Worm (Caenorhabditis elegans): ENCODE measurements around the gene ZK228.4.

DNA sequence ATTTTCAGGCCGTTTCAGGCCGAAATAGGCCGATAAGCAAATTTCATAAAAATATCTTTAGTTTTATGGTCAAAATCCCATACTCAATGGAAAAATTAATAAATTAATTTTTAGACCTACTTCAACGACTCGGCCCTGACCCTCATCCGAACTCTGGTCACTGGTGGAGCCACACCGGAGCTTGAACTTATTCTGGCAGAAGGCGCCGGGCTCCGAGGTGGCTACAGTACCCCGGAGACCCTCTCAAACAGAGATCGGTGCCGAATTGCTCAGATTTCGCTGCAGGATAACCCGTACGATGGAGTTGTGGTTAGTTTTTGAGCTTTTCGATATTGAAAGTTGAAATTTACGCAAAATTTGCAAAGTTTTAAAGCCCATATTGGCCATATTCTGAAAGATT lies 44.2 kb downstream of the ZK228.4 start:
- TF ChIP-seq pqm-1 (tag; optimal IDR thresholded peaks at IDR 0.05) (no peak), ceh-19 (GFP tag; optimal IDR thresholded peaks at IDR 0.05) (no peak), C38D4.7 (GFP tag; optimal IDR thresholded peaks at IDR 0.05) (no peak), ama-1 (optimal IDR thresholded peaks at IDR 0.05) (no peak), tbx-7 (tag; optimal IDR thresholded peaks at IDR 0.05) (no peak), ets-4 (tag; optimal IDR thresholded peaks at IDR 0.05) (no peak), pha-4 (tag; optimal IDR thresholded peaks at IDR 0.05) (no peak), elt-2 (tag; optimal IDR thresholded peaks at IDR 0.05) (no peak), ceh-9 (tag; optimal IDR thresholded peaks at IDR 0.05) (no peak), unc-3 (GFP tag; conservative IDR thresholded peaks at IDR 0.05) (no peak), unc-3 (tag; optimal IDR thresholded peaks at IDR 0.05) (no peak), ttx-3 (tag; optimal IDR thresholded peaks at IDR 0.05) (no peak), ceh-2 (tag; optimal IDR thresholded peaks at IDR 0.05) (no peak), nfya-1 (tag; optimal IDR thresholded peaks at IDR 0.05) (no peak), Y22D7AL.16 (tag; optimal IDR thresholded peaks at IDR 0.05) (no peak)
